Worm (Caenorhabditis elegans) whole organism, late embryonic: ENCODE measurements around the gene F59B10.2.

ENCODE experiments used
- C08G9.2 ChIP-seq: sonication (generic microtip); optimal IDR thresholded peaks from 2 replicates; lab custom pipeline; 2016; ENCODE audit warnings: mild to moderate bottlenecking, missing genetic modification characterization, moderate library complexity, missing compliant biosample characterization
- C38D4.7 ChIP-seq: fragments of 200-800 bp; sonication (Bioruptor generic); optimal IDR thresholded peaks from 2 replicates; lab custom pipeline; 2018; ENCODE audit warnings: mild to moderate bottlenecking, missing genetic modification characterization, moderate library complexity, missing compliant biosample characterization
- F13H6.1 ChIP-seq: sonication (generic microtip); optimal IDR thresholded peaks from 2 replicates; lab custom pipeline; 2016; ENCODE audit warnings: missing genetic modification characterization, missing compliant biosample characterization
- T23F11.4 ChIP-seq: fragments of 200-800 bp; sonication (Bioruptor generic); optimal IDR thresholded peaks from 2 replicates; lab custom pipeline; 2018; ENCODE audit warnings: mild to moderate bottlenecking, missing genetic modification characterization, missing compliant biosample characterization
- ceh-18 ChIP-seq: sonication (generic microtip); optimal IDR thresholded peaks from 2 replicates; lab custom pipeline; 2016; ENCODE audit warnings: missing genetic modification characterization, missing compliant biosample characterization
- ceh-19 ChIP-seq: fragments of 200-800 bp; sonication (Bioruptor generic); optimal IDR thresholded peaks from 2 replicates; lab custom pipeline; 2018; ENCODE audit warnings: mild to moderate bottlenecking, missing genetic modification characterization, missing compliant biosample characterization
- ceh-2 ChIP-seq: sonication (generic microtip); optimal IDR thresholded peaks from 2 replicates; lab custom pipeline; 2016; ENCODE audit warnings: missing genotype, missing genetic modification characterization, missing compliant biosample characterization
- ceh-24 ChIP-seq: sonication (generic microtip); optimal IDR thresholded peaks from 2 replicates; lab custom pipeline; 2016; ENCODE audit warnings: mild to moderate bottlenecking, missing genetic modification characterization, missing compliant biosample characterization
- ceh-30 ChIP-seq: fragments of 150-350 bp; optimal IDR thresholded peaks from 2 replicates; lab custom pipeline; 2014; ENCODE audit warnings: missing biosample characterization, missing genetic modification characterization
- ceh-31 ChIP-seq: sonication (generic microtip); optimal IDR thresholded peaks from 2 replicates; lab custom pipeline; 2016; ENCODE audit warnings: missing genetic modification characterization, missing compliant biosample characterization
- ceh-34 ChIP-seq: sonication (generic microtip); optimal IDR thresholded peaks from 2 replicates; lab custom pipeline; 2016; ENCODE audit warnings: mild to moderate bottlenecking, missing genetic modification characterization, missing compliant biosample characterization
- ceh-6 ChIP-seq: fragments of 200-800 bp; sonication (Bioruptor generic); optimal IDR thresholded peaks from 2 replicates; lab custom pipeline; 2018; ENCODE audit warnings: mild to moderate bottlenecking, missing genetic modification characterization, missing compliant biosample characterization
- ceh-9 ChIP-seq: sonication (generic microtip); optimal IDR thresholded peaks from 2 replicates; lab custom pipeline; 2016; ENCODE audit warnings: mild to moderate bottlenecking, missing genetic modification characterization, inconsistent platforms, missing compliant biosample characterization
- dve-1 ChIP-seq: sonication (generic microtip); optimal IDR thresholded peaks from 2 replicates; lab custom pipeline; 2017; ENCODE audit warnings: antibody characterized with exemption, mild to moderate bottlenecking, missing genetic modification characterization, missing compliant biosample characterization
- elt-2 ChIP-seq: sonication (generic microtip); optimal IDR thresholded peaks from 2 replicates; lab custom pipeline; 2016; ENCODE audit warnings: missing genetic modification reagents, missing genetic modification characterization, missing compliant biosample characterization
- ets-4 ChIP-seq: sonication (generic microtip); optimal IDR thresholded peaks from 2 replicates; lab custom pipeline; 2016; ENCODE audit warnings: missing genetic modification characterization, missing compliant biosample characterization
- eyg-1 ChIP-seq: sonication (generic microtip); optimal IDR thresholded peaks from 2 replicates; lab custom pipeline; 2016; ENCODE audit warnings: missing genotype, missing genetic modification characterization, missing compliant biosample characterization
- fax-1 ChIP-seq: sonication (generic microtip); optimal IDR thresholded peaks from 2 replicates; lab custom pipeline; 2016; ENCODE audit warnings: missing genotype, missing genetic modification characterization, missing compliant biosample characterization
- fkh-10 ChIP-seq: fragments of 150-350 bp; optimal IDR thresholded peaks from 2 replicates; lab custom pipeline; 2014; ENCODE audit warnings: missing biosample characterization, missing genetic modification reagents, missing genetic modification characterization
- hlh-13 ChIP-seq: fragments of 200-800 bp; sonication (Bioruptor generic); optimal IDR thresholded peaks from 2 replicates; lab custom pipeline; 2018; ENCODE audit warnings: mild to moderate bottlenecking, missing genetic modification characterization, missing compliant biosample characterization
- hlh-15 ChIP-seq: sonication (generic microtip); optimal IDR thresholded peaks from 2 replicates; lab custom pipeline; 2016; ENCODE audit warnings: missing genetic modification characterization, missing compliant biosample characterization
- hlh-8 ChIP-seq: sonication (generic microtip); optimal IDR thresholded peaks from 2 replicates; lab custom pipeline; 2016; ENCODE audit warnings: missing genotype, missing genetic modification characterization, missing compliant biosample characterization
- lim-6 ChIP-seq: sonication (generic microtip); optimal IDR thresholded peaks from 2 replicates; lab custom pipeline; 2016; ENCODE audit warnings: missing genetic modification characterization, missing compliant biosample characterization
- madf-2 ChIP-seq: sonication (generic microtip); optimal IDR thresholded peaks from 2 replicates; lab custom pipeline; 2017; ENCODE audit warnings: missing genetic modification characterization, missing compliant biosample characterization
- mec-3 ChIP-seq: sonication (generic microtip); optimal IDR thresholded peaks from 2 replicates; lab custom pipeline; 2016; ENCODE audit warnings: borderline replicate concordance, missing genetic modification characterization, missing compliant biosample characterization
- nfya-1 ChIP-seq: sonication (generic microtip); optimal IDR thresholded peaks from 2 replicates; lab custom pipeline; 2017; ENCODE audit warnings: missing genetic modification characterization, mild to moderate bottlenecking, missing compliant biosample characterization, antibody characterized with exemption, moderate library complexity
- nhr-11 ChIP-seq: fragments of 150-350 bp; optimal IDR thresholded peaks from 2 replicates; lab custom pipeline; 2014; ENCODE audit warnings: missing biosample characterization, missing genetic modification characterization
- odd-2 ChIP-seq: sonication (generic microtip); optimal IDR thresholded peaks from 2 replicates; lab custom pipeline; 2017; ENCODE audit warnings: antibody characterized with exemption, mild to moderate bottlenecking, missing genetic modification characterization, missing compliant biosample characterization
- pag-3 ChIP-seq: sonication (generic microtip); optimal IDR thresholded peaks from 2 replicates; lab custom pipeline; 2016; ENCODE audit warnings: missing compliant biosample characterization, missing genetic modification characterization, borderline replicate concordance
- pat-9 ChIP-seq: fragments of 200-800 bp; sonication (Bioruptor generic); optimal IDR thresholded peaks from 2 replicates; lab custom pipeline; 2018; ENCODE audit warnings: mild to moderate bottlenecking, missing genetic modification characterization, moderate library complexity, missing compliant biosample characterization
- pha-4 ChIP-seq: fragments of 150-350 bp; optimal IDR thresholded peaks from 2 replicates; lab custom pipeline; 2018; ENCODE audit warnings: missing biosample characterization, missing genetic modification reagents, missing genetic modification characterization
- pqm-1 ChIP-seq: sonication (generic microtip); optimal IDR thresholded peaks from 2 replicates; lab custom pipeline; 2016; ENCODE audit warnings: missing genetic modification characterization, missing compliant biosample characterization
- ref-2 ChIP-seq: sonication (generic microtip); optimal IDR thresholded peaks from 2 replicates; lab custom pipeline; 2016; ENCODE audit warnings: missing genetic modification characterization, missing compliant biosample characterization
- rnt-1 ChIP-seq: sonication (generic microtip); optimal IDR thresholded peaks from 2 replicates; lab custom pipeline; 2016; ENCODE audit warnings: missing genetic modification characterization, missing compliant biosample characterization
- sox-2 ChIP-seq: fragments of 200-800 bp; sonication (Bioruptor generic); IDR thresholded peaks from 2 replicates; pipeline ENCODE4 v1.3.6; 2022; ENCODE audit warnings: missing genetic modification reagents, missing genetic modification characterization, missing compliant biosample characterization
- sox-4 ChIP-seq: sonication (generic microtip); optimal IDR thresholded peaks from 2 replicates; lab custom pipeline; 2017; ENCODE audit warnings: mild to moderate bottlenecking, missing genetic modification characterization, inconsistent platforms, missing compliant biosample characterization
- tbx-2 ChIP-seq: sonication (generic microtip); optimal IDR thresholded peaks from 2 replicates; lab custom pipeline; 2016; ENCODE audit warnings: missing genetic modification characterization, missing compliant biosample characterization
- tbx-7 ChIP-seq: sonication (generic microtip); optimal IDR thresholded peaks from 2 replicates; lab custom pipeline; 2016; ENCODE audit warnings: missing genotype, missing genetic modification characterization, missing compliant biosample characterization
- ttx-3 ChIP-seq: sonication (generic microtip); optimal IDR thresholded peaks from 2 replicates; lab custom pipeline; 2016; ENCODE audit warnings: missing genetic modification reagents, missing genetic modification characterization, missing compliant biosample characterization
- unc-3 ChIP-seq, 2 experiments: fragments of 200-800 bp in 1 of 2; sonication (Bioruptor generic) in 1 of 2; sonication (generic microtip) in 1 of 2; conservative IDR thresholded peaks in 1 of 2; optimal IDR thresholded peaks in 1 of 2; 2 replicates each; pipeline versions ENCODE4 v1.3.6 to Lab custom; 2016 to 2022; ENCODE audit warnings: missing compliant biosample characterization in 2 of 2, missing genetic modification characterization in 2 of 2, missing genetic modification reagents in 1 of 2
- unc-42 ChIP-seq: sonication (generic microtip); optimal IDR thresholded peaks from 2 replicates; lab custom pipeline; 2016; ENCODE audit warnings: missing genotype, missing genetic modification characterization, missing compliant biosample characterization
- unc-86 ChIP-seq: sonication (generic microtip); optimal IDR thresholded peaks from 2 replicates; lab custom pipeline; 2016; ENCODE audit warnings: missing genetic modification characterization, missing compliant biosample characterization
- zip-5 ChIP-seq: sonication (generic microtip); optimal IDR thresholded peaks from 2 replicates; lab custom pipeline; 2016; ENCODE audit warnings: missing genetic modification characterization, missing compliant biosample characterization

F59B10.2 gene

ce11 chrII:10537988-10538387 lies 28.3 kb upstream of the F59B10.2 start:
- TF ChIP-seq ref-2 (tag; lab: Kevin White, UChicago) (peak; percentile 12), fkh-10 (GFP tag; lab: Kevin White, UChicago) (no peak), unc-42 (tag; lab: Kevin White, UChicago) (peak; percentile 47), C08G9.2 (peak; percentile 81), ceh-2 (tag; lab: Kevin White, UChicago) (peak; percentile 85), nfya-1 (tag; lab: Kevin White, UChicago) (no peak), C38D4.7 (no peak), ceh-18 (tag; lab: Kevin White, UChicago) (no peak), hlh-13 (GFP tag; lab: Kevin White, UChicago) (no peak), sox-4 (no peak), sox-2 (GFP tag; lab: Robert Waterston, UW) (no peak), tbx-2 (tag; lab: Kevin White, UChicago) (peak; percentile 83), ets-4 (tag; lab: Kevin White, UChicago) (peak; percentile 53), hlh-8 (tag; lab: Kevin White, UChicago) (peak; percentile 26), unc-3 (GFP tag; conservative IDR thresholded peaks at IDR 0.05; lab: Robert Waterston, UW) (no peak), unc-3 (tag; optimal IDR thresholded peaks at IDR 0.05; lab: Kevin White, UChicago) (no peak), mec-3 (no peak), ceh-19 (GFP tag; lab: Kevin White, UChicago) (no peak), pag-3 (tag; lab: Kevin White, UChicago) (no peak), unc-86 (tag; lab: Kevin White, UChicago) (peak; percentile 26), ttx-3 (peak; percentile 4), ceh-6 (GFP tag; lab: Kevin White, UChicago) (no peak), ceh-34 (tag; lab: Kevin White, UChicago) (no peak), ceh-24 (tag; lab: Kevin White, UChicago) (no peak), ceh-9 (tag; lab: Kevin White, UChicago) (no peak), hlh-15 (tag; lab: Kevin White, UChicago) (no peak), rnt-1 (tag; lab: Kevin White, UChicago) (no peak), ceh-31 (peak; percentile 83), elt-2 (tag; lab: Kevin White, UChicago) (peak; percentile 40), lim-6 (tag; lab: Kevin White, UChicago) (peak; percentile 34), F13H6.1 (tag; lab: Kevin White, UChicago) (peak; percentile 36), pat-9 (tag; lab: Kevin White, UChicago) (no peak), T23F11.4 (GFP tag; lab: Kevin White, UChicago) (no peak), tbx-7 (tag; lab: Kevin White, UChicago) (peak; percentile 68), zip-5 (tag; lab: Kevin White, UChicago) (peak; percentile 70), nhr-11 (tag; lab: Kevin White, UChicago) (no peak), pqm-1 (tag; lab: Kevin White, UChicago) (no peak), pha-4 (tag; lab: Kevin White, UChicago) (no peak), ceh-30 (tag; lab: Kevin White, UChicago) (no peak), fax-1 (tag; lab: Kevin White, UChicago) (no peak), eyg-1 (tag; lab: Kevin White, UChicago) (no peak), madf-2 (no peak)

ce11 chrII:10537571-10537970 lies 27.9 kb upstream of the F59B10.2 start, which contains the start of gene R166.2:
TSS of gene R166.2 (minus strand) at chrII:10537671.
- no peak for TF ChIP-seq nhr-11 (tag; lab: Kevin White, UChicago)
- TF ChIP-seq ceh-31: no peak
- no peak for TF ChIP-seq ceh-19 (GFP tag; lab: Kevin White, UChicago)
- no peak for TF ChIP-seq madf-2
- TF ChIP-seq hlh-15 (tag; lab: Kevin White, UChicago): no peak
- no peak for TF ChIP-seq odd-2 (tag; lab: Kevin White, UChicago)
- TF ChIP-seq sox-2 (GFP tag; lab: Robert Waterston, UW): no peak
- TF ChIP-seq tbx-2 (tag; lab: Kevin White, UChicago): no peak
- TF ChIP-seq ets-4 (tag; lab: Kevin White, UChicago): no peak
- no peak for TF ChIP-seq dve-1 (tag; lab: Kevin White, UChicago)
- TF ChIP-seq, all 69 proteins: peak for 0
